Worm (Caenorhabditis elegans) whole organism, late embryonic: ENCODE data around the gene sec-10.

Experiments used
- C38D4.7 ChIP-seq: fragments of 200-800 bp; sonication (Bioruptor generic); optimal IDR thresholded peaks from 2 replicates; lab custom pipeline; 2018; ENCODE audit warnings: mild to moderate bottlenecking, missing genetic modification characterization, moderate library complexity, missing compliant biosample characterization
- K09A11.1 ChIP-seq: sonication (generic microtip); optimal IDR thresholded peaks from 2 replicates; lab custom pipeline; 2017; ENCODE audit warnings: antibody characterized with exemption, mild to moderate bottlenecking, missing genetic modification characterization, missing compliant biosample characterization; ENCODE audit not compliant: insufficient read depth
- ahr-1 ChIP-seq: sonication (generic microtip); optimal IDR thresholded peaks from 2 replicates; lab custom pipeline; 2016; ENCODE audit warnings: missing genetic modification characterization, missing compliant biosample characterization
- ama-1 ChIP-seq: fragments of 150-350 bp; optimal IDR thresholded peaks from 2 replicates; lab custom pipeline; 2014
- ceh-18 ChIP-seq: sonication (generic microtip); optimal IDR thresholded peaks from 2 replicates; lab custom pipeline; 2016; ENCODE audit warnings: missing genetic modification characterization, missing compliant biosample characterization
- ceh-30 ChIP-seq: fragments of 150-350 bp; optimal IDR thresholded peaks from 2 replicates; lab custom pipeline; 2014; ENCODE audit warnings: missing biosample characterization, missing genetic modification characterization
- ceh-6 ChIP-seq: fragments of 200-800 bp; sonication (Bioruptor generic); optimal IDR thresholded peaks from 2 replicates; lab custom pipeline; 2018; ENCODE audit warnings: mild to moderate bottlenecking, missing genetic modification characterization, missing compliant biosample characterization
- dve-1 ChIP-seq: sonication (generic microtip); optimal IDR thresholded peaks from 2 replicates; lab custom pipeline; 2017; ENCODE audit warnings: antibody characterized with exemption, mild to moderate bottlenecking, missing genetic modification characterization, missing compliant biosample characterization
- ets-4 ChIP-seq: sonication (generic microtip); optimal IDR thresholded peaks from 2 replicates; lab custom pipeline; 2016; ENCODE audit warnings: missing genetic modification characterization, missing compliant biosample characterization
- eyg-1 ChIP-seq: sonication (generic microtip); optimal IDR thresholded peaks from 2 replicates; lab custom pipeline; 2016; ENCODE audit warnings: missing genotype, missing genetic modification characterization, missing compliant biosample characterization
- hlh-13 ChIP-seq: fragments of 200-800 bp; sonication (Bioruptor generic); optimal IDR thresholded peaks from 2 replicates; lab custom pipeline; 2018; ENCODE audit warnings: mild to moderate bottlenecking, missing genetic modification characterization, missing compliant biosample characterization
- hlh-15 ChIP-seq: sonication (generic microtip); optimal IDR thresholded peaks from 2 replicates; lab custom pipeline; 2016; ENCODE audit warnings: missing genetic modification characterization, missing compliant biosample characterization
- hlh-6 ChIP-seq: sonication (generic microtip); optimal IDR thresholded peaks from 2 replicates; lab custom pipeline; 2016; ENCODE audit warnings: missing genotype, missing genetic modification characterization, missing compliant biosample characterization
- madf-2 ChIP-seq: sonication (generic microtip); optimal IDR thresholded peaks from 2 replicates; lab custom pipeline; 2017; ENCODE audit warnings: missing genetic modification characterization, missing compliant biosample characterization
- nfya-1 ChIP-seq: sonication (generic microtip); optimal IDR thresholded peaks from 2 replicates; lab custom pipeline; 2017; ENCODE audit warnings: missing genetic modification characterization, mild to moderate bottlenecking, missing compliant biosample characterization, antibody characterized with exemption, moderate library complexity
- odd-2 ChIP-seq: sonication (generic microtip); optimal IDR thresholded peaks from 2 replicates; lab custom pipeline; 2017; ENCODE audit warnings: antibody characterized with exemption, mild to moderate bottlenecking, missing genetic modification characterization, missing compliant biosample characterization
- pag-3 ChIP-seq: sonication (generic microtip); optimal IDR thresholded peaks from 2 replicates; lab custom pipeline; 2016; ENCODE audit warnings: missing compliant biosample characterization, missing genetic modification characterization, borderline replicate concordance
- pat-9 ChIP-seq: fragments of 200-800 bp; sonication (Bioruptor generic); optimal IDR thresholded peaks from 2 replicates; lab custom pipeline; 2018; ENCODE audit warnings: mild to moderate bottlenecking, missing genetic modification characterization, moderate library complexity, missing compliant biosample characterization
- pqm-1 ChIP-seq: sonication (generic microtip); optimal IDR thresholded peaks from 2 replicates; lab custom pipeline; 2016; ENCODE audit warnings: missing genetic modification characterization, missing compliant biosample characterization
- pros-1 ChIP-seq: fragments of 150-350 bp; optimal IDR thresholded peaks from 2 replicates; lab custom pipeline; 2014; ENCODE audit warnings: missing biosample characterization, missing genetic modification reagents, missing genetic modification characterization
- rnt-1 ChIP-seq: sonication (generic microtip); optimal IDR thresholded peaks from 2 replicates; lab custom pipeline; 2016; ENCODE audit warnings: missing genetic modification characterization, missing compliant biosample characterization
- sdc-2 ChIP-seq: sonication (generic microtip); optimal IDR thresholded peaks from 2 replicates; lab custom pipeline; 2016; ENCODE audit warnings: missing genotype, missing genetic modification characterization, missing compliant biosample characterization
- sox-2 ChIP-seq: fragments of 200-800 bp; sonication (Bioruptor generic); IDR thresholded peaks from 2 replicates; pipeline ENCODE4 v1.3.6; 2022; ENCODE audit warnings: missing genetic modification reagents, missing genetic modification characterization, missing compliant biosample characterization
- sox-4 ChIP-seq: sonication (generic microtip); optimal IDR thresholded peaks from 2 replicates; lab custom pipeline; 2017; ENCODE audit warnings: mild to moderate bottlenecking, missing genetic modification characterization, inconsistent platforms, missing compliant biosample characterization
- tbx-2 ChIP-seq: sonication (generic microtip); optimal IDR thresholded peaks from 2 replicates; lab custom pipeline; 2016; ENCODE audit warnings: missing genetic modification characterization, missing compliant biosample characterization
- tbx-7 ChIP-seq: sonication (generic microtip); optimal IDR thresholded peaks from 2 replicates; lab custom pipeline; 2016; ENCODE audit warnings: missing genotype, missing genetic modification characterization, missing compliant biosample characterization
- unc-42 ChIP-seq: sonication (generic microtip); optimal IDR thresholded peaks from 2 replicates; lab custom pipeline; 2016; ENCODE audit warnings: missing genotype, missing genetic modification characterization, missing compliant biosample characterization
- unc-86 ChIP-seq: sonication (generic microtip); optimal IDR thresholded peaks from 2 replicates; lab custom pipeline; 2016; ENCODE audit warnings: missing genetic modification characterization, missing compliant biosample characterization
- zip-5 ChIP-seq: sonication (generic microtip); optimal IDR thresholded peaks from 2 replicates; lab custom pipeline; 2016; ENCODE audit warnings: missing genetic modification characterization, missing compliant biosample characterization

sec-10 gene

DNA sequence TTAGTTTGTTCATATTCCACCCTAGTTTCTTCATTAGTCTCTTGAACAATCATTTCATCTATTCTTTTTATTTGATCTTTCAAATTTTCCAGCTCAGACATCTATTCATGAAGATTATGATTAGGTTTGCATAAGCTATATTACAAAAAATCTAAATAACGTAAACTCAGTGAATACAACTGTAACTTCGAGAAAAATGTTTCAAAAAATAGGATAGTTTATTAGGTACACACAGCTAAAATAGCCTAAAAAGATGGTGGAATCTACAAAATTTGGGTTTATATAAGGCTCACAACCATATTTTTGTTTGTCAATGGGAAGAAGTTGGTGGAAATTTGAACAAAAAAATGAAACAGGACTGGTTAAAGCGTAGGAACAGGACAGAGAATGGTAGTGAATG, 30.4 kb upstream of the sec-10 start, which contains the start of gene zgpa-1:
TSS of gene zgpa-1 (minus strand) at position 101 of the 400 bp plus-strand sequence.
- TF ChIP-seq sox-4 (tag; lab: Kevin White, UChicago) (no peak), odd-2 (tag; lab: Kevin White, UChicago) (no peak), ama-1 (lab: Kevin White, UChicago) (no peak), zip-5 (no peak), rnt-1 (tag; lab: Kevin White, UChicago) (no peak)

DNA sequence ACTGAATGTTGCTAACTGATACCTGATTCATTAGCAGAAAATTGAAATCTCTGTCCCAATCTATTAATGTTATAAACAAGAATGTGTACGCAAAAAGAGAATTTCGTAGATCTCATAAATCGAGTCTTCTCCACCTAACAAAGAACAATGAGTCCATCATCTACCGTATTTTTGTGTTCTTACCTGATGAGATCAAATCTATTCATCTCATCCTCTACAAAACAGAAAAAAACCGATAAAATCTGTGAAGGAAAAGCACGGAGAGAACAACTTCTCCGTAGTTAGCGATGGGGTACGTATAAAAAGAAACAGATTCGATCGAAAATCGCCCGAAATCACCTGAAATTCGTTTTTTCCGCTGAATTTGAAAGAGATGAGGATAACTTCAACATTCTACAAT, 26.3 kb upstream of the sec-10 start, which contains the start of gene C33H5.1:
TSS of gene C33H5.1 (plus strand) at position 330 of the 400 bp plus-strand sequence.
- TF ChIP-seq ceh-18 (no peak), hlh-6 (tag; lab: Kevin White, UChicago) (no peak), pqm-1 (no peak)
- TF ChIP-seq, all 69 proteins: peak for 0

ce11 chrIV:7804740-7805139, 22.4 kb upstream of the sec-10 start, which contains the start of gene C33H5.2:
C33H5.2 (plus strand) TSS chrIV:7805040.
- TF ChIP-seq rnt-1 (tag; lab: Kevin White, UChicago) (no peak), pat-9 (no peak), hlh-13 (GFP tag; lab: Kevin White, UChicago) (no peak), madf-2 (tag; lab: Kevin White, UChicago) (no peak), tbx-7 (tag; lab: Kevin White, UChicago) (no peak), sdc-2 (tag; lab: Kevin White, UChicago) (no peak)

DNA sequence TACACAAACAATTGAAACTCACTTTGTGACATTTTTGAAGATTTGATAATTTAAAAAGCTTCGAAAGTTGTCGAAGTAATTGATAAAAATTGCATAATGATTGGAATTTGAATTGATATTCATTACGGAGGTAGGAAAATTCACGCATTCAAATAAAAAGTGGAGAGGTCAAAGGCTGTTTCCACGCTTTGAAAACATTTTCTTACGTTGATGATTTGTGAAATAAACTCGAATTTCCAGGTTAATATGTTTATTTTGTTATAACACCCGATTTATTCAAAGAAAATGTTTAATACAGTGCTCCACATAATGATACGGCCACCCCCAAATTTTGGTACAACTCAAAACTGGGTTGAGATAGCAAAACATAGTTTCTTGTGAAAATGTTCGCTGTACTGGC, 21.0 kb upstream of the sec-10 start, which contains the start of gene C33H5.16:
TSS of gene C33H5.16 (minus strand) at position 101 of the 400 bp plus-strand sequence.
- TF ChIP-seq pat-9: no peak
- no peak for TF ChIP-seq unc-42 (tag; lab: Kevin White, UChicago)
- no peak for TF ChIP-seq hlh-15
- no peak for TF ChIP-seq ceh-6 (GFP tag; lab: Kevin White, UChicago)
- TF ChIP-seq pag-3 (tag; lab: Kevin White, UChicago): no peak
- TF ChIP-seq C38D4.7 (GFP tag; lab: Kevin White, UChicago): no peak

DNA sequence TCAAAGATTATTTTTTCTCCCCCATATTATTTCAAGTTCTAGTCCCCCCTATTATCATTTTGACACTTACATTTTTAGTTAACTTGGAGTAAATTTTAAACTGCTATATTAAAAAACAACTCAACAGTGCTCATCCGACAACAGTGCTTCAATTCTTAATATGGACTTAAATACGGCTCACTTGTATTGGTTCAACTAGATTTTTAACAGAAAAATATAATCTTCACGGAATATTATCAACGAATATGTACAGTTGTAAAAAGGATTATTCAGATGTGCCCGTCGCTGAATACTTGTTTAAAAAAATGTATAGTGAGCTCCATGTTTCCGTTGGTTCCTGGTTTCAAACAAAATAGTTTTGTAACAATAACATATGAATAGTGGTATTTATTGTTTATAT, 18.0 kb upstream of the sec-10 start:
- no peak for TF ChIP-seq sox-2 (GFP tag; lab: Robert Waterston, UW)
- TF ChIP-seq pat-9: no peak
- no peak for TF ChIP-seq ets-4 (tag; lab: Kevin White, UChicago)
- no peak for TF ChIP-seq nfya-1 (tag; lab: Kevin White, UChicago)
- TF ChIP-seq zip-5: no peak
- no peak for TF ChIP-seq pros-1 (tag; lab: Kevin White, UChicago)
- no peak for TF ChIP-seq unc-86 (tag; lab: Kevin White, UChicago)
- no peak for TF ChIP-seq dve-1 (tag; lab: Kevin White, UChicago)
- no peak for TF ChIP-seq madf-2 (tag; lab: Kevin White, UChicago)
- TF ChIP-seq K09A11.1 (tag; lab: Kevin White, UChicago): no peak
- no peak for TF ChIP-seq tbx-2 (tag; lab: Kevin White, UChicago)
- TF ChIP-seq, all 69 proteins: peak for 0

ce11 chrIV:7796432-7797113, 14.3 kb upstream of the sec-10 start, which contains the start of gene sgo-1:
sgo-1 (minus strand) TSS chrIV:7796482.
- TF ChIP-seq ceh-6 (GFP tag; lab: Kevin White, UChicago) (no peak), ama-1 (lab: Kevin White, UChicago) (no peak), ceh-30 (tag; lab: Kevin White, UChicago) (no peak), pros-1 (tag; lab: Kevin White, UChicago) (no peak), hlh-15 (no peak), ahr-1 (tag; lab: Kevin White, UChicago) (no peak), eyg-1 (tag; lab: Kevin White, UChicago) (no peak)
